Worm (Caenorhabditis elegans): ENCODE data around the gene C42C1.9.

The C42C1.9 gene

DNA sequence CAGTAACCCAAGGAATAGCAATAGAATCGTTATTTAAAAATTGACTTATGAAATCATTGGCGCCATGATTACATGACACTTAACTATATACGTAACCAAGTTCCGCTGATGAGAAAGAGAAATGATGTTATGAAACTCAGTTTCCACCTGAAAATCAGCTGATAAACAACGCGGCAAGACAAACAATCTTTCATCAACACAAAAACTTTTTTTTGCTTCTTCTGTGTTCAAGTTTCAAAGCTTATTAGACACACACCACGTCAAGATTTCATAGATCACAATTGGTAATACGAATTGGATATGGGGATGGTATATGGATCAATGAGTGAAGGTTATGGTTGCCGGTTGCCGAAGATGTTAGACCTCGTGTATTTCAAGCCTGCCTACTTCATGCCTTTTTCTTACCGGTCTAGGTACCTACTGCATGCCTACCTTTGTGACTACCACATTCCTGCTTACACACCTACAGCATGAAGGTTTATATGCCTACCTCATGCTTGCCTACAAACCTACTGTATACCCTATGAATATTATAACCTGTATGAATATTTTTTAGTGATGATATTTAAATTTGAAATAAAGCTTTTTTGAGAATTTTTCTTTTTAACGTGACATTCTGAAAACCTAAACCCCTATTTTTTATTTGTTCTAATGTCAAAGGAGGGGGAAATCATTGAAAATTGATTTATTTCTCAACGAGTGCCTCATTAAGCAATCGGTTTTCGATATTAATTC is 47.8 kb downstream of the C42C1.9 start, which contains the start of the genes F19B6.10 and wht-5:
Gene F19B6.10 (plus strand): TSS at position 301 of the 735 bp plus-strand sequence.
Gene wht-5 (plus strand): TSS at position 685 of the 735 bp plus-strand sequence.
- TF ChIP-seq W03F9.2 (tag; optimal IDR thresholded peaks at IDR 0.05) (no peak), him-1 (tag; optimal IDR thresholded peaks at IDR 0.05) (no peak), dao-5 (tag; optimal IDR thresholded peaks at IDR 0.05) (no peak)

All from whole organism, L4/young adult.